Fruit fly (Drosophila melanogaster): ENCODE data around the gene CG3176.

CG3176 gene

DNA sequence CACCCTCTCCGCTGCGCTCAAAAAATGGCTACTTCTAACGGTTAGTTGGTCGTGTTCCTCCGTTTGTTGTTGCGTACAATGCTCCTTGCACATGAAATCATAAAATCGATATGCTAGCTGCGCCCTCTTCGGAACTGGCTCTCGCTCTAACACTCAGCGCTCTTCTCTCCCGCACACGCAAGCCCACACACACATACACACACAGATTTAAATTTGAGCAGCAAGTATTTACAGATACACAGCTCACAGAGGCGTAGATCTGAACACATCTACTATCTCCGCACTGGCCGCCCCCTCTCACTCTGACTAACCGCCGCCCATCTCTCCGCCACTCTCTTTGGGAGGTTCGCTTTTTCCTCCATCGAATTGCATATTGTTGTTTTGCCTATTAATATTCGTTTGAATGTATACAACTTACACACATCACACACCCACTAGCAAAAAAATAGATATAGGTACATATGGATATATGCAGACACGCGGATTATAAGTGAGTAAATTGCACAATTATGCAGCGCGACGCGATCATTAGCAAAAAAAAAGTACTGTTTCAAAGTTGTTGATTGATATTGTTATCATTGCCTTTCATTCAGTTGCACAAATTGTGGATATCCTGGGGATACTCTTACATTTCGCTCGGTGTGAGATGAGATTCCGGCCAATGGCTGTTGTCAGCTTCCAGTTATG is 40.8 kb downstream of the CG3176 start:
- peak; percentile 76 for TF ChIP-seq noc (tag; optimal IDR thresholded peaks at IDR 0.05)

DNA sequence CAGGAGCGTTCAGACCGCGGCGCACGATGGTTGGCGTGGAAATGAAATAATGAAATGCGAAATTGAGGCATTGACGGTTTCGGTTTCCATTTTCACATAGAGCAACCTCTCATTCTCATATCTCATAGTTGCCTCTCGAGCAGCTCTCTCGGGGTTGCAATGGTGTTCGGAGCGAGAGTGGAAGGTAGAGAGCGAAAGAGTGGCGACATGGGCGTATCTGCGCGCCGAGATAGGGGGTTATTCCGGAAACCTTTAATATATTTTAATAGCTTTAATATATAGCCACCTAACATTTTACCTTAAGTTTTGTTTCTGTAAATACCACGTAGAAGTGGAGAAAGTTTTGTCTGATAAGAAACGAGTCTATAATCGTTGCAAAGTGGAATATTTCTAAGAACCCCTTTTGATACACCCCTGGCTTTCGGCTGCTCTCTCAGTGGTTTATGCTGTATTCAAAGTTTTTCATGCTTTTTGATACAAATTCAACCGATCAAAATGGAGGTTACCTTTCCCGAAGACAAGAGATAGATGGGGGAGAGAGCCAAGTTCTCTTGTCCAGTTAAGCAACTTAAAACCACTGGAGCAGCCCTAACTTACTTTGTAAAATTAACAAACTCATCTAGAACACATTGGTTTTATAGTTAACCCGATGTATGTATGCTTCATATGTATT is 41.7 kb downstream of the CG3176 start, which contains the start of gene elav:
TSS of gene elav (minus strand) at position 48 of the 673 bp plus-strand sequence.
- TF ChIP-seq noc (tag; optimal IDR thresholded peaks at IDR 0.05) = peak; percentile 99

DNA sequence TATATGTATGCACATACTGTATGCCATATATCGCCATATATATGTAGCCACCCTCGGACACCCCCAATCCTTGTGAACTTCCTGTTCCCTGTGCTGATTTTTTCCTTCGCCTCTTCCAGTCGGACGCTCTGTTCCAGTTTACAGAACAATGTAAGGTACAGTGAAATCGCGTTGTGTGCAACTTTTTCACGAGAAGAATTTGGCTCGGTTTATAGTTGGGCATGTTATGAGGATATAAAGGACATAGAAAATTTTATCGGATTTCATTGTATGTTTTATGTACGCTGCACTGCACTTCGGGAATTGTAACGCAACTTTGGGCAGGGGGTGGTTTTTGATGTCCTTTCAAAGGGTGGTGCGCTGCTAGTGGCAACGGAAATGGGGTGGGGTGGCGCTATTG is 42.7 kb downstream of the CG3176 start:
- TF ChIP-seq noc (tag; optimal IDR thresholded peaks at IDR 0.05) = no peak

DNA sequence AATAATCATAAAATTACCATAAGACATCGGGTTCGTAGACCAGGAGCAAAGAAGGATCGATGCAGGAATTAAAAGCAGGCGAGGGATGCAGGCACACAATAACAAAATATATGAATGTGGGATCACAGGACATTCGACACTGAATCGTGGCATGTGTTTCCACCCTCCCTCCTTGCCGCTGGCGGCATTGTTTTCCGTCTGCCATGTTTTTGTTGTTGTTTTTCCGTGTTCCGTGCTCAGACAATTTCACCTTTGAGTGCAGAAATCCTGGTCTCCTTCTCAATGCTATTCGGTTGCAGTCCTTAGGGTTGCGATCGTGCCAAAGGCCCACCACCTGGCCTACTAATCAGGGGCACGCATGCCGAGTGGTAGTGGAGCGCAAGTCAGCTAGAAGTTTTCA is 43.9 kb downstream of the CG3176 start:
- TF ChIP-seq noc (tag; optimal IDR thresholded peaks at IDR 0.05) = no peak

DNA sequence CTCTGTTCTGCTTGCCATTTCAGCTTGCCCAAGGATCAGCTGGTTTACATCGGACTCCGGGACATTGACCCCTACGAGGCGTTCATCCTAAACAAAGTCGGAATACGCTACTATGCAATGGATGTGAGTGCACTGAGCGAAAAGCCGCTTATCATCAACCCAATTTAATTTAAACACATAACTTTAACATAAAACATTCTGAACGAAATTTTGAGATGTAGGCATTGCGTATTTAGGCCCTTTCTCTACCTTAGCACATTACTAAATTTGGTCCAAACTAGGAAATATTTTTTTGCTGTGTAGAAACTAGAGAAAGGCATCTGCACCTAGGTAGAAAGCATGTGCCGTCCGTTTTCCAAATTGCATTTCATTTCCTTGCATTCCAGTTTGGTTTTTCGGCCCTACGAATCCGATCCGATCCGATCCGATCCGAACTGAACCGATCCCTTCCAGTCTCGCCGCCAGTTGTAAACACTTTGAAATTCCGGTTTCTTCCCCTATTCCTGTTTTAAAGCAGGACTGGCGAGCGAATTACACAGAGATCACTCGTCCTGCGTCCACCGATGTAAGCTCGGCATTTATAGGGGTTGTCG is 44.9 kb downstream of the CG3176 start:
- no peak for TF ChIP-seq noc (tag; optimal IDR thresholded peaks at IDR 0.05)

DNA sequence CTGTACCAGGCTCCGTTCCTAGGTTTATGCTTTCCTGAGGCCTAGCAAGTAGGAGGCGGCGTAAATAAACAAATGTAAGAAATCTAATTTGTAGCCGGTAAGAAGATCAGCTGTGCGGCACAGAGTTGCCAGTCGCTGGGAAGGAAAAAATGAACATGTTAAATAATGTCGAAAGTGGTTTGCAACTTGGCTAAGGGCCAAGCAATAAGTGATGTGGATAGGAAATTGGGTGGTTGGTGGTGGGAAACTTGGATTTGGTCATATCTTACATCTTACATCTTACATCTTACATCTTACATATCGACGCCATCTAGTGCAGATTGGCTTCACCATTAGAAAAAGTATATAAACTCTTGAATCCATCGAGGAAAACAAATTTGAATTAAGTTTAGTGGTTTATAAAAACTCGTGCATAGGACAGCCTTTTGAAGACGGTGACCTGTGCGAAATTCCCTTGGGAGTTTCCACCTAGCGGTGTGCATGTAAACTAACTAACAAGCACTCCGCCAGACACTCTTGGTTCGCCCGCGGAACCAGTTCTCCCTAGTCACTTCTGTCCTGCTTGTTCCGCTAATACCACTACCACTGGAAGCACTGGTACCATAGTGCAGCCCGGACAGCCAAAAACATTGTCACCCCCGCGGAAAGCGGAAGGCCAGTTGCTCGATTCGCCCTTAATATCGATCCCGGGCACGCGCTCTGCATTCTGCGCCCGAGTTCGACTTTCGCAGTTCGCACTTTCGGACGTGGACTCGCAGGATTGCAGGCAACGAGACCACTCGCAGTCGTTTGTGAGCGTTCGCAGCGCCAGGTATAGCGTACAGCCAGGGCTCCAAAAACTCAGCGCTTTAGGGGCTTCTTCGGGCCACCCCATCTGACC is 48.3 kb downstream of the CG3176 start, which contains the start of the genes CG4293 and Appl:
TSS of gene CG4293 (minus strand) at position 568 of the 880 bp plus-strand sequence.
TSS of gene Appl (plus strand) at position 778 of the 880 bp plus-strand sequence.
- no peak for TF ChIP-seq noc (tag; optimal IDR thresholded peaks at IDR 0.05)
